Worm (Caenorhabditis elegans) whole organism, L1 larva: ENCODE measurements around the gene ddx-15.

Source experiments
- ama-1 ChIP-seq: fragments of 150-350 bp; optimal IDR thresholded peaks from 2 replicates; lab custom pipeline; 2014
- egl-27 ChIP-seq, 2 experiments: fragments of 150-350 bp in 1 of 2; sonication (generic microtip); optimal IDR thresholded peaks; 3 replicates each; lab custom pipeline; 2017 to 2018; ENCODE audit warnings: missing biosample characterization in 2 of 2, missing genetic modification characterization in 2 of 2, missing genetic modification reagents in 2 of 2
- grh-1 ChIP-seq: fragments of 200-800 bp; sonication (Bioruptor generic); IDR thresholded peaks from 2 replicates; pipeline ENCODE4 v1.3.6; 2022; ENCODE audit warnings: missing genetic modification reagents, missing genetic modification characterization, missing compliant biosample characterization
- hlh-17 ChIP-seq: fragments of 200-800 bp; sonication (Bioruptor generic); optimal IDR thresholded peaks from 2 replicates; lab custom pipeline; 2018; ENCODE audit warnings: missing genetic modification characterization, mild to moderate bottlenecking, missing compliant biosample characterization, moderate library complexity, borderline replicate concordance
- lin-13 ChIP-seq: fragments of 150-350 bp; optimal IDR thresholded peaks from 2 replicates; lab custom pipeline; 2014; ENCODE audit warnings: missing biosample characterization, missing genetic modification reagents, missing genetic modification characterization
- lin-15B ChIP-seq: fragments of 150-350 bp; sonication (generic microtip); optimal IDR thresholded peaks from 3 replicates; lab custom pipeline; 2014; ENCODE audit warnings: missing biosample characterization, missing genetic modification characterization
- lin-39 ChIP-seq: fragments of 150-350 bp; optimal IDR thresholded peaks from 2 replicates; lab custom pipeline; 2014; ENCODE audit warnings: missing biosample characterization, missing genetic modification reagents, missing genetic modification characterization
- lsy-2 ChIP-seq, 2 experiments: fragments of 150-350 bp; optimal IDR thresholded peaks; 2 replicates each; lab custom pipeline; 2014; ENCODE audit warnings: missing biosample characterization in 2 of 2, missing genetic modification characterization in 2 of 2
- nhr-11 ChIP-seq: fragments of 150-350 bp; optimal IDR thresholded peaks from 2 replicates; lab custom pipeline; 2014; ENCODE audit warnings: missing biosample characterization, missing genetic modification characterization
- nhr-90 ChIP-seq: sonication (generic microtip); optimal IDR thresholded peaks from 2 replicates; lab custom pipeline; 2016; ENCODE audit warnings: mild to moderate bottlenecking, missing genetic modification characterization, missing compliant biosample characterization; ENCODE audit not compliant: poor library complexity
- tlp-1 ChIP-seq: fragments of 150-350 bp; optimal IDR thresholded peaks from 2 replicates; lab custom pipeline; 2014; ENCODE audit warnings: missing biosample characterization, missing genetic modification characterization
- unc-62 ChIP-seq: fragments of 150-350 bp; optimal IDR thresholded peaks from 2 replicates; lab custom pipeline; 2014; ENCODE audit warnings: missing biosample characterization, missing genetic modification reagents, missing genetic modification characterization
- zip-4 ChIP-seq: fragments of 200-800 bp; sonication (Bioruptor generic); optimal IDR thresholded peaks from 2 replicates; lab custom pipeline; 2018; ENCODE audit warnings: mild to moderate bottlenecking, missing genetic modification characterization, moderate library complexity, missing compliant biosample characterization

ce11 chrIII:5639893-5640292, 48.4 kb upstream of the ddx-15 start:
- TF ChIP-seq unc-62 (no peak), zip-4 (no peak), lin-15B (tag; lab: Kevin White, UChicago) (no peak), lsy-2 (tag; optimal IDR thresholded peaks at IDR 0.05; lab: Kevin White, UChicago) (peak; percentile 43 to 62), lin-39 (tag; lab: Kevin White, UChicago) (no peak), tlp-1 (no peak), nhr-90 (tag; lab: Kevin White, UChicago) (no peak), lin-13 (GFP tag; lab: Kevin White, UChicago) (peak; percentile 2), hlh-17 (GFP tag; lab: Kevin White, UChicago) (no peak), nhr-11 (tag; lab: Kevin White, UChicago) (peak; percentile 15), egl-27 (tag; optimal IDR thresholded peaks at IDR 0.05; lab: Kevin White, UChicago) (no peak), grh-1 (GFP tag; lab: Robert Waterston, UW) (no peak), ama-1 (lab: Kevin White, UChicago) (no peak)
